Worm (Caenorhabditis elegans) whole organism, midembryonic: ENCODE data around the gene F13A7.11.

Source experiments
- T22C8.4 ChIP-seq: fragments of 200-800 bp; sonication (Bioruptor generic); IDR thresholded peaks from 2 replicates; pipeline ENCODE4 v1.3.6; 2022; ENCODE audit warnings: missing genetic modification characterization, missing compliant biosample characterization
- cog-1 ChIP-seq: sonication (generic microtip); optimal IDR thresholded peaks from 2 replicates; lab custom pipeline; 2016; ENCODE audit warnings: missing genetic modification characterization, missing compliant biosample characterization
- flt-1 ChIP-seq: fragments of 200-800 bp; sonication (Bioruptor generic); IDR thresholded peaks from 2 replicates; pipeline ENCODE4 v1.3.6; 2022; ENCODE audit warnings: missing genetic modification characterization, missing compliant biosample characterization
- ref-1 ChIP-seq: fragments of 200-800 bp; sonication (Bioruptor generic); conservative IDR thresholded peaks from 2 replicates; pipeline ENCODE4 v1.3.6; 2022; ENCODE audit warnings: missing genetic modification reagents, missing genetic modification characterization, missing compliant biosample characterization

ce11 chrV:16351757-16352156, 43.3 kb downstream of the F13A7.11 start:
- TF ChIP-seq cog-1 (tag; lab: Kevin White, UChicago) (no peak), T22C8.4 (GFP tag; lab: Robert Waterston, UW) (no peak), ref-1 (no peak), flt-1 (no peak)
